Worm (Caenorhabditis elegans) whole organism, L4 larva: ENCODE measurements around the gene B0563.7.

Source experiments
- T20F7.1 ChIP-seq: fragments of 200-800 bp; sonication (Bioruptor generic); optimal IDR thresholded peaks from 2 replicates; lab custom pipeline; 2018; ENCODE audit warnings: mild to moderate bottlenecking, missing genetic modification characterization, missing compliant biosample characterization
- ceh-82 ChIP-seq: sonication (generic microtip); optimal IDR thresholded peaks from 2 replicates; lab custom pipeline; 2017; ENCODE audit warnings: missing biosample characterization, missing genetic modification characterization
- ces-1 ChIP-seq: fragments of 150-350 bp; sonication (generic microtip); optimal IDR thresholded peaks from 4 replicates; lab custom pipeline; 2014; ENCODE audit warnings: missing biosample characterization, missing genetic modification reagents, missing genetic modification characterization
- lin-13 ChIP-seq: fragments of 150-350 bp; optimal IDR thresholded peaks from 2 replicates; lab custom pipeline; 2014; ENCODE audit warnings: missing biosample characterization, missing genetic modification reagents, missing genetic modification characterization
- spr-3 ChIP-seq: fragments of 200-800 bp; sonication (Bioruptor generic); optimal IDR thresholded peaks from 2 replicates; lab custom pipeline; 2018; ENCODE audit warnings: mild to moderate bottlenecking, missing genetic modification characterization, missing compliant biosample characterization
- unc-62 ChIP-seq, 3 experiments: fragments of 150-350 bp in 1 of 3; sonication (generic microtip); optimal IDR thresholded peaks in 2 of 3; peaks in 1 of 3; 1 replicate in 1 of 3; 2 replicates in 2 of 3; lab custom pipeline; 2014 to 2017; ENCODE audit warnings: missing biosample characterization in 3 of 3, missing genetic modification characterization in 3 of 3, missing genetic modification reagents in 3 of 3, missing genotype in 1 of 3
- vab-7 ChIP-seq: fragments of 200-800 bp; sonication (Bioruptor generic); IDR thresholded peaks from 2 replicates; pipeline ENCODE4 v1.3.6; 2022; ENCODE audit warnings: missing genetic modification reagents, missing genetic modification characterization, missing compliant biosample characterization

DNA sequence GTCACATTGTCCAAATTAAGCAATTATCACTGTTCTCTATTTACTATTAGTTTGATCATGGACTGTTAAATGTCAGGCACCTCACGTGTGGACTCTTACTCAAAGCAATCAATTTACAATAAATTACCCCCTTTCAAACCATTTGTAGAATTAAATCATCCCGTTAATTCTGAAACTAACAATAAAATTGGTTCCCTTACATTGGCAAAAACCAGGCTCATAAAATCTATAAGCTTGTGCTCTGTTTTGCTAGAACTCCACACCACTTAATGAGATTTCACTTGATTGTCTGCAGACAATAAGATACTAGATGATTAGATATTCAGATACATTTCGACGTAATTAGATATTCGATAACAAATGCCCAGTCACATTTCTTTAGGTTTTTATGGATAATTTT, 15.9 kb upstream of the B0563.7 start:
- TF ChIP-seq lin-13 (GFP tag; lab: Kevin White, UChicago) = no peak
- TF ChIP-seq ces-1 (GFP tag; lab: Kevin White, UChicago) = no peak
- TF ChIP-seq unc-62 (GFP tag; optimal IDR thresholded peaks at IDR 0.05 in 1 of 2; lab: Kevin White, UChicago) = peak in 1 of 2 experiments; percentile 91
- TF ChIP-seq unc-62 (tag; optimal IDR thresholded peaks at IDR 0.05; lab: Kevin White, UChicago) = no peak
- no peak for TF ChIP-seq ceh-82 (tag; lab: Kevin White, UChicago)
- no peak for TF ChIP-seq T20F7.1 (GFP tag; lab: Kevin White, UChicago)
- no peak for TF ChIP-seq vab-7 (GFP tag; lab: Robert Waterston, UW)
- no peak for TF ChIP-seq spr-3 (GFP tag; lab: Kevin White, UChicago)
